Fruit fly (Drosophila melanogaster) whole organism, embryonic: ENCODE measurements around the gene CG42489.

Experiments
- Asciz ChIP-seq: fragments of 200-800 bp; sonication (Bioruptor generic); optimal IDR thresholded peaks from 2 replicates; lab custom pipeline; 2017; ENCODE audit warnings: missing biosample characterization, mild to moderate bottlenecking, missing genetic modification characterization, missing genetic modification reagents
- Atf-2 ChIP-seq: fragments of 200-800 bp; sonication (Bioruptor generic); optimal IDR thresholded peaks from 2 replicates; lab custom pipeline; 2016; ENCODE audit warnings: missing biosample characterization, missing genetic modification characterization
- Bgb ChIP-seq: fragments of 200-800 bp; sonication (Bioruptor generic); IDR thresholded peaks from 2 replicates; pipeline ENCODE4 v1.3.6; 2022; ENCODE audit warnings: missing biosample characterization, missing genetic modification characterization; ENCODE audit not compliant: partially characterized antibody
- CG10267 ChIP-seq: fragments of 200-800 bp; sonication (Bioruptor generic); optimal IDR thresholded peaks from 2 replicates; lab custom pipeline; 2018; ENCODE audit warnings: missing biosample characterization, mild to moderate bottlenecking, missing genetic modification characterization, moderate library complexity
- CG11504 ChIP-seq: fragments of 200-800 bp; sonication (Bioruptor generic); optimal IDR thresholded peaks from 3 replicates; lab custom pipeline; 2019; ENCODE audit warnings: missing biosample characterization, mild to moderate bottlenecking, missing genetic modification characterization, moderate library complexity
- CG11696 ChIP-seq: fragments of 200-800 bp; sonication (Bioruptor generic); IDR thresholded peaks from 2 replicates; pipeline ENCODE4 v1.3.6; 2022; ENCODE audit warnings: missing biosample characterization, missing genetic modification characterization
- CG12769 ChIP-seq: fragments of 200-800 bp; sonication (Bioruptor generic); optimal IDR thresholded peaks from 2 replicates; lab custom pipeline; 2019; ENCODE audit warnings: missing biosample characterization, mild to moderate bottlenecking, missing genetic modification characterization, moderate library complexity
- CG13775 ChIP-seq: fragments of 200-800 bp; sonication (Bioruptor generic); optimal IDR thresholded peaks from 3 replicates; lab custom pipeline; 2017; ENCODE audit warnings: missing biosample characterization, mild to moderate bottlenecking, missing genetic modification characterization
- CG14050 ChIP-seq: fragments of 200-800 bp; sonication (Bioruptor generic); IDR thresholded peaks from 3 replicates; pipeline ENCODE4 v1.3.6; 2022; ENCODE audit warnings: missing biosample characterization, missing genetic modification characterization
- CG14667 ChIP-seq: fragments of 200-800 bp; sonication (Bioruptor generic); IDR thresholded peaks from 2 replicates; pipeline ENCODE4 v1.3.6; 2022; ENCODE audit warnings: missing biosample characterization, missing genetic modification characterization
- CG16779 ChIP-seq: fragments of 200-800 bp; sonication (Bioruptor generic); IDR thresholded peaks from 2 replicates; pipeline ENCODE4 v1.3.6; 2022; ENCODE audit warnings: missing biosample characterization, missing genetic modification characterization
- CG17385 ChIP-seq: fragments of 200-800 bp; sonication (Bioruptor generic); optimal IDR thresholded peaks from 3 replicates; lab custom pipeline; 2018; ENCODE audit warnings: missing biosample characterization, mild to moderate bottlenecking, missing genetic modification characterization
- CG32772 ChIP-seq: fragments of 200-800 bp; sonication (Bioruptor generic); IDR thresholded peaks from 2 replicates; pipeline ENCODE4 v1.3.6; 2022; ENCODE audit warnings: missing biosample characterization, missing genetic modification characterization
- CG3281 ChIP-seq: fragments of 200-800 bp; sonication (Bioruptor generic); optimal IDR thresholded peaks from 3 replicates; lab custom pipeline; 2017; ENCODE audit warnings: missing biosample characterization, mild to moderate bottlenecking, missing genetic modification characterization
- CG5180 ChIP-seq: fragments of 200-800 bp; sonication (Bioruptor generic); optimal IDR thresholded peaks from 3 replicates; lab custom pipeline; 2017; ENCODE audit warnings: missing biosample characterization, missing genetic modification characterization, mild to moderate bottlenecking, moderate library complexity, missing genetic modification reagents
- CG6683 ChIP-seq: fragments of 200-800 bp; sonication (Bioruptor generic); optimal IDR thresholded peaks from 2 replicates; lab custom pipeline; 2017; ENCODE audit warnings: missing biosample characterization, mild to moderate bottlenecking, missing genetic modification characterization, missing genetic modification reagents
- CG7372 ChIP-seq: fragments of 200-800 bp; sonication (Bioruptor generic); IDR thresholded peaks from 2 replicates; pipeline ENCODE4 v1.3.6; 2022; ENCODE audit warnings: missing biosample characterization, missing genetic modification characterization
- CG8281 ChIP-seq: fragments of 200-800 bp; sonication (Bioruptor generic); optimal IDR thresholded peaks from 2 replicates; lab custom pipeline; 2018; ENCODE audit warnings: missing biosample characterization, mild to moderate bottlenecking, missing genetic modification characterization, moderate library complexity
- CG8765 ChIP-seq: fragments of 200-800 bp; sonication (Bioruptor generic); IDR thresholded peaks from 2 replicates; pipeline ENCODE4 v1.3.6; 2022; ENCODE audit warnings: missing biosample characterization, missing genetic modification characterization
- CG8944 ChIP-seq: fragments of 200-800 bp; sonication (Bioruptor generic); optimal IDR thresholded peaks from 3 replicates; lab custom pipeline; 2016; ENCODE audit warnings: missing biosample characterization, missing genetic modification characterization
- Camta ChIP-seq: fragments of 200-800 bp; sonication (Bioruptor generic); optimal IDR thresholded peaks from 2 replicates; lab custom pipeline; 2016; ENCODE audit warnings: missing biosample characterization, missing genetic modification characterization
- Chrac-16 ChIP-seq: fragments of 200-800 bp; sonication (Bioruptor generic); optimal IDR thresholded peaks from 3 replicates; lab custom pipeline; 2016; ENCODE audit warnings: missing biosample characterization, missing genetic modification characterization
- CrebB ChIP-seq: fragments of 200-800 bp; sonication (Bioruptor generic); optimal IDR thresholded peaks from 3 replicates; lab custom pipeline; 2018; ENCODE audit warnings: missing biosample characterization, mild to moderate bottlenecking, missing genetic modification characterization
- E2f2 ChIP-seq: fragments of 200-800 bp; sonication (Bioruptor generic); IDR thresholded peaks from 2 replicates; pipeline ENCODE4 v1.3.6; 2022; ENCODE audit warnings: missing biosample characterization, missing genetic modification characterization
- ERR ChIP-seq: fragments of 200-800 bp; sonication (Bioruptor generic); optimal IDR thresholded peaks from 2 replicates; lab custom pipeline; 2016; ENCODE audit warnings: missing biosample characterization, missing genetic modification characterization
- Fer3 ChIP-seq: fragments of 200-800 bp; sonication (Bioruptor generic); optimal IDR thresholded peaks from 2 replicates; lab custom pipeline; 2018; ENCODE audit warnings: missing biosample characterization, mild to moderate bottlenecking, missing genetic modification characterization, moderate library complexity
- Gug ChIP-seq: fragments of 200-800 bp; sonication (Bioruptor generic); IDR thresholded peaks from 4 replicates; pipeline ENCODE4 v1.3.6; 2022; ENCODE audit warnings: missing biosample characterization, missing genetic modification characterization
- Hr51 ChIP-seq, 2 experiments: fragments of 200-800 bp; sonication (Bioruptor generic); optimal IDR thresholded peaks; 2 replicates in 1 of 2; 3 replicates in 1 of 2; lab custom pipeline; 2016 to 2018; ENCODE audit warnings: missing biosample characterization in 2 of 2, missing genetic modification characterization in 2 of 2, mild to moderate bottlenecking in 1 of 2, moderate library complexity in 1 of 2
- Pdp1 ChIP-seq, 2 experiments: fragments of 200-800 bp; sonication (Bioruptor generic); optimal IDR thresholded peaks; 3 replicates each; lab custom pipeline; 2016; ENCODE audit warnings: missing biosample characterization in 2 of 2, missing genetic modification characterization in 2 of 2, mild to moderate bottlenecking in 1 of 2, moderate library complexity in 1 of 2
- Rx ChIP-seq: fragments of 200-800 bp; sonication (Bioruptor generic); IDR thresholded peaks from 2 replicates; pipeline ENCODE4 v1.3.6; 2022; ENCODE audit warnings: missing biosample characterization, missing genetic modification characterization
- Sin3A ChIP-seq: fragments of >200 bp; optimal IDR thresholded peaks from 2 replicates; lab custom pipeline; 2018
- Ssrp ChIP-seq: fragments of 200-800 bp; sonication (Bioruptor generic); optimal IDR thresholded peaks from 2 replicates; lab custom pipeline; 2018; ENCODE audit warnings: missing biosample characterization, mild to moderate bottlenecking, missing genetic modification characterization, moderate library complexity
- TFAM ChIP-seq: fragments of 200-800 bp; sonication (Bioruptor generic); optimal IDR thresholded peaks from 2 replicates; lab custom pipeline; 2017; ENCODE audit warnings: missing biosample characterization, missing genetic modification characterization, inconsistent platforms
- YL-1 ChIP-seq: fragments of 200-800 bp; sonication (Bioruptor generic); optimal IDR thresholded peaks from 3 replicates; lab custom pipeline; 2017; ENCODE audit warnings: missing biosample characterization, mild to moderate bottlenecking, missing genetic modification characterization
- abd-A ChIP-seq: fragments of 200-800 bp; sonication (Bioruptor generic); optimal IDR thresholded peaks from 3 replicates; lab custom pipeline; 2019; ENCODE audit warnings: missing biosample characterization, mild to moderate bottlenecking, missing genetic modification characterization, moderate library complexity
- ato ChIP-seq: fragments of 200-800 bp; sonication (Bioruptor generic); IDR thresholded peaks from 2 replicates; pipeline ENCODE4 v1.3.6; 2022; ENCODE audit warnings: missing biosample characterization, missing genetic modification characterization; ENCODE audit not compliant: partially characterized antibody
- dati ChIP-seq: fragments of 200-800 bp; sonication (Bioruptor generic); IDR thresholded peaks from 2 replicates; pipeline ENCODE4 v1.3.6; 2022; ENCODE audit warnings: missing biosample characterization, missing genetic modification characterization
- fd96Cb ChIP-seq: fragments of 200-800 bp; sonication (Bioruptor generic); optimal IDR thresholded peaks from 2 replicates; lab custom pipeline; 2018; ENCODE audit warnings: missing biosample characterization, mild to moderate bottlenecking, missing genetic modification characterization, moderate library complexity
- gce ChIP-seq: fragments of 200-800 bp; sonication (Bioruptor generic); IDR thresholded peaks from 3 replicates; pipeline ENCODE4 v1.3.6; 2022; ENCODE audit warnings: missing biosample characterization, missing genetic modification characterization
- gcm2 ChIP-seq: fragments of 200-800 bp; sonication (Bioruptor generic); optimal IDR thresholded peaks from 2 replicates; lab custom pipeline; 2016; ENCODE audit warnings: missing biosample characterization, missing genetic modification characterization
- h ChIP-seq: fragments of >200 bp; optimal IDR thresholded peaks from 2 replicates; lab custom pipeline; 2017
- insv ChIP-seq, 2 experiments: fragments of 200-800 bp; sonication (Bioruptor generic); optimal IDR thresholded peaks; 3 replicates each; lab custom pipeline; 2016 to 2018; ENCODE audit warnings: missing biosample characterization in 2 of 2, missing genetic modification characterization in 2 of 2
- lilli ChIP-seq: fragments of 200-800 bp; sonication (Bioruptor generic); optimal IDR thresholded peaks from 3 replicates; lab custom pipeline; 2016; ENCODE audit warnings: missing biosample characterization, missing genetic modification characterization
- lola ChIP-seq, 3 experiments: fragments of >200 bp in 2 of 3; fragments of 200-800 bp in 1 of 3; sonication (Bioruptor generic) in 1 of 3; optimal IDR thresholded peaks; 2 replicates each; lab custom pipeline; 2017 to 2019; ENCODE audit warnings: missing biosample characterization in 3 of 3, missing genetic modification characterization in 3 of 3, mild to moderate bottlenecking in 1 of 3, moderate library complexity in 1 of 3
- pan ChIP-seq, 4 experiments: fragments of >200 bp in 3 of 4; fragments of 200-800 bp in 1 of 4; sonication (Bioruptor generic) in 1 of 4; optimal IDR thresholded peaks in 3 of 4; IDR thresholded peaks in 1 of 4; 2 replicates each; pipeline versions ENCODE4 v1.3.6 to Lab custom; 2017 to 2022; ENCODE audit warnings: missing biosample characterization in 2 of 4, missing genetic modification characterization in 2 of 4, mixed read lengths in 1 of 4
- pfk ChIP-seq: fragments of 200-800 bp; sonication (Bioruptor generic); optimal IDR thresholded peaks from 2 replicates; lab custom pipeline; 2018; ENCODE audit warnings: missing biosample characterization, mild to moderate bottlenecking, missing genetic modification characterization, moderate library complexity
- run ChIP-seq: fragments of 200-800 bp; sonication (Bioruptor generic); optimal IDR thresholded peaks from 3 replicates; lab custom pipeline; 2018; ENCODE audit warnings: missing biosample characterization, mild to moderate bottlenecking, missing genetic modification characterization
- shn ChIP-seq: fragments of 200-800 bp; sonication (Bioruptor generic); optimal IDR thresholded peaks from 3 replicates; lab custom pipeline; 2016; ENCODE audit warnings: missing biosample characterization, missing genetic modification characterization
- sisA ChIP-seq: fragments of 200-800 bp; sonication (Bioruptor generic); IDR thresholded peaks from 2 replicates; pipeline ENCODE4 v1.3.6; 2022; ENCODE audit warnings: missing biosample characterization, missing genetic modification characterization
- sqz ChIP-seq: fragments of 200-800 bp; sonication (Bioruptor generic); optimal IDR thresholded peaks from 3 replicates; lab custom pipeline; 2018; ENCODE audit warnings: missing biosample characterization, mild to moderate bottlenecking, missing genetic modification characterization
- zf30C ChIP-seq: fragments of 200-800 bp; sonication (Bioruptor generic); optimal IDR thresholded peaks from 3 replicates; lab custom pipeline; 2018; ENCODE audit warnings: missing biosample characterization, mild to moderate bottlenecking, missing genetic modification characterization
- zfh1 ChIP-seq: fragments of 200-800 bp; sonication (Bioruptor generic); IDR thresholded peaks from 3 replicates; pipeline ENCODE4 v1.3.6; 2022; ENCODE audit warnings: missing biosample characterization, missing genetic modification characterization

The CG42489 gene

dm6 chr3R:8658688-8659087, 4.1 kb upstream of the CG42489 start (continued):
- TF ChIP-seq CG12769 (tag; lab: Kevin White, UChicago) (peak; percentile 76), E2f2 (no peak), CG32772 (GFP tag; lab: Robert Waterston, UW) (no peak), CG5180 (GFP tag; lab: Kevin White, UChicago) (no peak), Atf-2 (GFP tag; lab: Kevin White, UChicago) (no peak), CG11504 (peak; percentile 89), fd96Cb (tag; lab: Kevin White, UChicago) (no peak), Rx (no peak), Gug (GFP tag; lab: Robert Waterston, UW) (no peak), CG8765 (GFP tag; lab: Robert Waterston, UW) (no peak), CG10267 (tag; lab: Kevin White, UChicago) (no peak), Ssrp (no peak), CG14667 (GFP tag; lab: Robert Waterston, UW) (no peak), CG8281 (tag; lab: Kevin White, UChicago) (no peak), YL-1 (GFP tag; lab: Kevin White, UChicago) (no peak), sqz (no peak), Fer3 (no peak), gce (GFP tag; lab: Robert Waterston, UW) (no peak), lola (GFP tag; optimal IDR thresholded peaks at IDR 0.05; lab: Kevin White, UChicago) (no peak), run (no peak), CG11696 (GFP tag; lab: Robert Waterston, UW) (no peak), CG3281 (GFP tag; lab: Kevin White, UChicago) (no peak), Sin3A (lab: Kevin White, UChicago) (no peak), h (lab: Kevin White, UChicago) (no peak), CG17385 (GFP tag; lab: Kevin White, UChicago) (no peak), CG6683 (GFP tag; lab: Kevin White, UChicago) (no peak), zfh1 (no peak), zf30C (GFP tag; lab: Kevin White, UChicago) (no peak), ERR (no peak), TFAM (GFP tag; lab: Kevin White, UChicago) (no peak), dati (GFP tag; lab: Robert Waterston, UW) (no peak), Hr51 (GFP tag; optimal IDR thresholded peaks at IDR 0.05; lab: Kevin White, UChicago) (no peak), CG16779 (GFP tag; lab: Robert Waterston, UW) (no peak), lilli (GFP tag; lab: Kevin White, UChicago) (no peak), insv (GFP tag; optimal IDR thresholded peaks at IDR 0.05; lab: Kevin White, UChicago) (no peak), abd-A (tag; lab: Kevin White, UChicago) (no peak), CG14050 (GFP tag; lab: Robert Waterston, UW) (no peak), shn (GFP tag; lab: Kevin White, UChicago) (no peak), sisA (GFP tag; lab: Robert Waterston, UW) (no peak), CG7372 (GFP tag; lab: Robert Waterston, UW) (no peak), CG8944 (no peak), Asciz (GFP tag; lab: Kevin White, UChicago) (no peak), Chrac-16 (no peak), pfk (no peak), Bgb (GFP tag; lab: Robert Waterston, UW) (no peak), pan (optimal IDR thresholded peaks at IDR 0.05; lab: Kevin White, UChicago) (no peak), pan (GFP tag; optimal IDR thresholded peaks at IDR 0.05 in 1 of 2, IDR thresholded peaks at IDR 0.05 in 1 of 2) (no peak), gcm2 (no peak), ato (no peak), CrebB (no peak), Camta (GFP tag; lab: Kevin White, UChicago) (no peak), CG13775 (no peak), Pdp1 (GFP tag; optimal IDR thresholded peaks at IDR 0.05; lab: Kevin White, UChicago) (no peak)
